Fruit fly (Drosophila melanogaster): ENCODE measurements around the gene CG12674.

DNA sequence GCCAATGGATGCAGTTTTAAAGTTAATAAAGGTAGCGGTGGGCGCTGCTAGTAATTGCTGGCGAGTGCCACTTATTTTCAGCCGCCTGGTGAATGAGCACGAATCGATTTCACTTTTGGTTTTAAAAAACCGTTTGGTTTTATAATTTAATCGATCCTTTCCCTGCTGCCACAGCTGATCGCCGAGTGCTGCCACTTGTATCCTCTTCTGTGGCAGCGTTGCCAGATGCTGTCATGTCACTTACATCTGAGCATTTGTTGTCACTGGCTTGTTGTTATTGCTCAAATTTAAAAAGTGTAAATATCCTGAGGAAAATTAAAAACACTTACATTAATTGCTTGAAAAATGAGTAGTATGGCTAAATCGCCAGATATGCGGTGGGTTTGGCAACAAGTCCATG, 34.5 kb upstream of the CG12674 start, which contains the start of gene Kebab:
- TF ChIP-seq Pif1B (GFP tag; optimal IDR thresholded peaks at IDR 0.05): no peak
- TF ChIP-seq CG14655 (GFP tag; optimal IDR thresholded peaks at IDR 0.05): no peak
- no peak for TF ChIP-seq Pif1A (GFP tag; optimal IDR thresholded peaks at IDR 0.05)
- TF ChIP-seq CG4496 (GFP tag; IDR thresholded peaks at IDR 0.05): no peak
